Worm (Caenorhabditis elegans): Measurements from ENCODE around the gene F22E12.3.

- no peak for TF ChIP-seq tab-1 (GFP tag; IDR thresholded peaks at IDR 0.05)
- no peak for TF ChIP-seq klf-2 (GFP tag; conservative IDR thresholded peaks at IDR 0.05)
- no peak for TF ChIP-seq ztf-29 (GFP tag; IDR thresholded peaks at IDR 0.05)
- no peak for TF ChIP-seq med-1 (GFP tag; optimal IDR thresholded peaks at IDR 0.05; ENCODE audit: insufficient read depth)
- no peak for TF ChIP-seq ztf-23 (GFP tag; IDR thresholded peaks at IDR 0.05)
- no peak for TF ChIP-seq flt-1 (GFP tag; IDR thresholded peaks at IDR 0.05)
- TF ChIP-seq cog-1 (tag; optimal IDR thresholded peaks at IDR 0.05) = no peak
- TF ChIP-seq T22C8.4 (GFP tag; IDR thresholded peaks at IDR 0.05) = no peak
Observed at ce11 chrV:10418961-10419360, 44.2 kb downstream of the F22E12.3 start, which contains the start of gene F15H10.5.

All from whole organism, midembryonic.